Worm (Caenorhabditis elegans): ENCODE data around the gene Y48A6B.8.

DNA sequence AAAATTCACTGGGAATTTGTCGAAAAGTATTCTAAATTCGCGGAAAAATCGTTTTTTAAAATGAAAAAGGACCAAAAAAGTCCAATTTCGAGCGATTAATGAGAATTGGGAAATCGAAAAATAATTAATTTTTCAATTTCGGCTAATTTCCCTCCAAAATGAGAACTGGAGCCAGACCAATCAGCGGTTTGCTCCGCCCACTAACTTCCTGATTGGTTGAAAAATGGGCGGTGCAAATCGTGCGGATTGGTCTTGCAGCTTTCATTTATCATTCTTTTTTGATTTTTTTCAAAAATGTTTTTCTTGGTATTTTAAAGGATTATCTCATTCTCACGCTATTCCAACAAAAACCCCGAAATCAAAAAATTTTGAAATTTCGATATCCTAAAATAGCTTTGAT is 24.8 kb upstream of the Y48A6B.8 start:
- TF ChIP-seq him-1 (tag; optimal IDR thresholded peaks at IDR 0.05), result no peak
- TF ChIP-seq W03F9.2 (tag; optimal IDR thresholded peaks at IDR 0.05), result no peak
- TF ChIP-seq dao-5 (tag; optimal IDR thresholded peaks at IDR 0.05), result no peak
